Fruit fly (Drosophila melanogaster) whole organism, wandering third instar larva: ENCODE results near the gene CG13705.

ENCODE experiments used
- CG9705 ChIP-seq: fragments of 200-800 bp; sonication (Bioruptor generic); optimal IDR thresholded peaks from 2 replicates; lab custom pipeline; 2018; ENCODE audit warnings: missing biosample characterization, mild to moderate bottlenecking, missing genetic modification characterization
- HLH106 ChIP-seq: fragments of 200-800 bp; optimal IDR thresholded peaks from 3 replicates; lab custom pipeline; 2019; ENCODE audit warnings: missing biosample characterization, mild to moderate bottlenecking, missing genetic modification characterization, moderate library complexity
- Myc ChIP-seq: fragments of >200 bp; optimal IDR thresholded peaks from 2 replicates; lab custom pipeline; 2017
- N ChIP-seq: fragments of >200 bp; optimal IDR thresholded peaks from 2 replicates; lab custom pipeline; 2018; ENCODE audit warnings: missing biosample characterization, missing external identifiers, missing genetic modification characterization
- Rel ChIP-seq, 2 experiments: fragments of 200-800 bp; sonication (Bioruptor generic) in 1 of 2; optimal IDR thresholded peaks; 2 replicates in 1 of 2; 3 replicates in 1 of 2; lab custom pipeline; 2016 to 2019; ENCODE audit warnings: mild to moderate bottlenecking in 2 of 2, missing biosample characterization in 2 of 2, missing genetic modification characterization in 2 of 2, moderate library complexity in 1 of 2
- dl ChIP-seq, 2 experiments: fragments of 175-275, 200-275 bp in 1 of 2; fragments of 200-275 bp in 1 of 2; sonication (Bioruptor generic); optimal IDR thresholded peaks; lab custom pipeline; 2018; ENCODE audit warnings: mild to moderate bottlenecking in 2 of 2, missing biosample characterization in 2 of 2, missing genetic modification characterization in 2 of 2, moderate library complexity in 2 of 2; ENCODE audit not compliant: partially characterized antibody in 2 of 2, insufficient read depth in 1 of 2
- ey ChIP-seq: fragments of 200-800 bp; sonication (Bioruptor generic); optimal IDR thresholded peaks from 2 replicates; lab custom pipeline; 2016; ENCODE audit warnings: missing biosample characterization, missing genetic modification characterization
- fru ChIP-seq: fragments of 200-800 bp; sonication (Bioruptor generic); optimal IDR thresholded peaks from 3 replicates; lab custom pipeline; 2016; ENCODE audit warnings: missing biosample characterization, mild to moderate bottlenecking, missing genetic modification characterization
- pan ChIP-seq: fragments of >200 bp; optimal IDR thresholded peaks from 2 replicates; lab custom pipeline; 2017
- psq ChIP-seq: fragments of 200-800 bp; sonication (Bioruptor generic); optimal IDR thresholded peaks from 3 replicates; lab custom pipeline; 2017; ENCODE audit warnings: missing biosample characterization, mild to moderate bottlenecking, missing genetic modification characterization, moderate library complexity
- rgr ChIP-seq: fragments of 200-800 bp; sonication (Bioruptor generic); optimal IDR thresholded peaks from 3 replicates; lab custom pipeline; 2016; ENCODE audit warnings: missing biosample characterization, mild to moderate bottlenecking, missing genetic modification characterization
- tai ChIP-seq: sonication (Bioruptor generic); optimal IDR thresholded peaks from 2 replicates; lab custom pipeline; 2016; ENCODE audit warnings: missing biosample characterization, missing genetic modification characterization
- usp ChIP-seq: fragments of >200 bp; optimal IDR thresholded peaks from 2 replicates; lab custom pipeline; 2017; ENCODE audit warnings: missing biosample characterization, missing genetic modification characterization

DNA sequence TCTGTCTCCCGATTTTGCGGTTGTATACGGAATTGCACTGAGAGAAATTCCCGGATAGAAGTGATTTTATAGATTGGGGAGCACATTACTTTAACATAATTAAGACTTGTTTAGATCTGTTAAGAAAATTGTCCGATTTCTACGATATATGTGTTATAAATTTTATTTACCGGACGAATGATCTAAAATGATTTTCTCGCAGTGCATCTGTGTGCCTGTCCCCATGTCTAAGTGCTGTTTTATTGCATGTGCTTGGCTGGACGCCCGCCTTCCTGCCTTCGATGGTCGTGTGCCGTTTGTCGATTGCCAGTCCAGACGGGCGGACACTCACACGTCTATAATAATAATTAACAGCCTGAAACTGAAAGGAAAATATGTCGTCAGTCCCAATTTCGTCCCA lies 24.3 kb downstream of the CG13705 start:
- TF ChIP-seq pan (lab: Kevin White, UChicago): no peak
- TF ChIP-seq N (GFP tag; lab: Kevin White, UChicago): no peak
- no peak for TF ChIP-seq rgr (GFP tag; lab: Kevin White, UChicago)
- no peak for TF ChIP-seq Rel (GFP tag; optimal IDR thresholded peaks at IDR 0.05; lab: Kevin White, UChicago)
- TF ChIP-seq Rel (tag; optimal IDR thresholded peaks at IDR 0.05; lab: Kevin White, UChicago): no peak
- TF ChIP-seq ey: no peak
- no peak for TF ChIP-seq tai (GFP tag; lab: Kevin White, UChicago)
- no peak for TF ChIP-seq usp (GFP tag; lab: Kevin White, UChicago)
- no peak for TF ChIP-seq Myc (lab: Kevin White, UChicago)
- TF ChIP-seq psq (GFP tag; lab: Kevin White, UChicago): no peak
- TF ChIP-seq CG9705: no peak
- TF ChIP-seq dl (GFP tag; optimal IDR thresholded peaks at IDR 0.05; lab: Kevin White, UChicago; ENCODE audit: insufficient read depth in 1 of 2, partially characterized antibody in 2 of 2): no peak
- TF ChIP-seq fru (GFP tag; lab: Kevin White, UChicago): peak; percentile 9
- no peak for TF ChIP-seq HLH106 (tag; lab: Kevin White, UChicago)
